Worm (Caenorhabditis elegans) whole organism, L4/young adult: ENCODE results near the gene lips-15.

Experiments used
- W03F9.2 ChIP-seq: fragments of 150-350 bp; optimal IDR thresholded peaks from 2 replicates; lab custom pipeline; 2014; ENCODE audit warnings: missing biosample characterization, missing genetic modification characterization
- dao-5 ChIP-seq: sonication (generic microtip); optimal IDR thresholded peaks from 2 replicates; lab custom pipeline; 2016; ENCODE audit warnings: missing genotype, missing genetic modification characterization, moderate library complexity, missing compliant biosample characterization
- him-1 ChIP-seq: sonication (generic microtip); optimal IDR thresholded peaks from 2 replicates; lab custom pipeline; 2016; ENCODE audit warnings: missing genotype, missing genetic modification reagents, missing genetic modification characterization, missing compliant biosample characterization

Gene lips-15

ce11 chrII:12629387-12629786, 25.2 kb downstream of the lips-15 start, which contains the start of gene Y38E10A.28:
TSS of gene Y38E10A.28 (plus strand) at chrII:12629687.
- TF ChIP-seq him-1 (tag; lab: Kevin White, UChicago) (no peak), dao-5 (tag; lab: Kevin White, UChicago) (no peak), W03F9.2 (tag; lab: Kevin White, UChicago) (no peak)

DNA sequence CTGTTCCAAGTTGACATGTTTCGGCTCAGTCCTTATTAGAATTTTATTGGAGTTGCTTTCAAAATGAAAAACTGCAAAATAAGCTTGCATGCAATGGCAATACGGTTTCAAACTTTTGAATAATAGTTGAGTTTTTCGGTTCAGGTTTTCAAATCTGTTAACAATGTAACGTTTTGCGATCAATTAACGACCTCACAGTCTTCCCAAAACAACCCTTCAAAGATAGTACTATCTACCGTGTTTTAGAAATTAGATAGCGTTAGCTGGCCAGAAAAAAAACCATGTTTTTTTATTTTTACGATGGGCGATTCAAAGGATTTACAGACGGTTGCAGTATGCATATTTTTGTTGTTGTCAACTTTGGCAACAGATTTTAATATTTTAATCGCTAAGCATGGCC, 26.7 kb downstream of the lips-15 start, which contains the start of gene Y38E10A.34:
Y38E10A.34 (plus strand) TSS at position 301 of the 400 bp plus-strand sequence.
- TF ChIP-seq dao-5 (tag; lab: Kevin White, UChicago) (no peak), W03F9.2 (tag; lab: Kevin White, UChicago) (no peak), him-1 (tag; lab: Kevin White, UChicago) (no peak)

DNA sequence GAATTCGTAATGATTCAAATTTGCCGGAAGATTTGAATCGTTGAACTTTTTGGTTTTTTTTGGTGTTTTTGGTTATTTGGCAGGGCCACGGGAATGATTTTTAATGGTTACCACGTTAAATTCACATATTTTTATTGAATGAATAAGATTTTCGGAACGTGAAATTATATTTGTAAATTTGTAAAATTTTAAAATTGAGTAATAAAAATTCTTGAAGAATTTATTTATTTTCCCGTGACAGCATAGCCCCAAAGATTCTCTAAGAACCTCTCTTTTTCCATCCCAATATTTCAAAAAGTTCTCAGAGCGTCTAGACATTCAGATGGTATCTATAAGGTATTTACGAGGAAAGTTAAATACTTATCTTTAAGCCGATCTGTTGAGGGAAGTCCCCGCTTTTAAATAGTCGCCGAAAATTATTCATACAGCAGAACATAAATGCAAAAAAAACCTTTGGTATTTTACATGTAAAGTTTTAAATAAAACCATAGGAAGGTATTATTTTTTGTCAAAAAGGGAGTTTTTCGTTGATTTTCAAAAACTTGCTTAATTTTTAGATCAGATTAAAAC, 30.6 kb downstream of the lips-15 start, which contains the start of gene Y38E10A.17:
Y38E10A.17 (minus strand) TSS at position 51 of the 570 bp plus-strand sequence.
- TF ChIP-seq him-1 (tag; lab: Kevin White, UChicago) (no peak), W03F9.2 (tag; lab: Kevin White, UChicago) (no peak), dao-5 (tag; lab: Kevin White, UChicago) (no peak)

DNA sequence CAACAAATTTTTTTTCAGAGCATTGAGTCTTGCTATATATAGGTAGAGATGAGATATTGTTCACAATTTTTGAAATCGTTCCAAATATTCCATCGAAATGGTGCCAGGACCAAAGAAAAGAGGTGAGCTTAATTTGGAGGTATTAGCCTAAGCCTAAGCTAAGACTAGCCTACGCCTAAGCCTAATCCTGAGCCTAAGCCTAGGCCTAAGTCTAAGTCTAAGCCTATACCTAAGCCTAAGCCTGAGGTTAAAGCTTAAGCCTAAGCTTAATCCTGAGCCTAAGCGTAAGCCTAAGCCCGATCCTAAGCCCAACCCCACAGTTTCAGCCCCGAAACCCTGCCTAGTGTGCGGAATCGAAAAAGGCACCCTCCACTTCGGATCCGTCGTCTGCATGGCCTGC, 32.4 kb downstream of the lips-15 start, which contains the start of gene nhr-234:
nhr-234 (plus strand) TSS at position 77 of the 400 bp plus-strand sequence.
- TF ChIP-seq W03F9.2 (tag; lab: Kevin White, UChicago) (no peak), dao-5 (tag; lab: Kevin White, UChicago) (no peak), him-1 (tag; lab: Kevin White, UChicago) (no peak)

- TF ChIP-seq W03F9.2 (tag; lab: Kevin White, UChicago) (no peak), him-1 (tag; lab: Kevin White, UChicago) (no peak), dao-5 (tag; lab: Kevin White, UChicago) (no peak)
These were observed 36.2 kb downstream of the lips-15 start, which contains the start of gene nhr-235 for ce11 chrII:12640370-12640769. TSS of gene nhr-235 (plus strand) at chrII:12640670.

DNA sequence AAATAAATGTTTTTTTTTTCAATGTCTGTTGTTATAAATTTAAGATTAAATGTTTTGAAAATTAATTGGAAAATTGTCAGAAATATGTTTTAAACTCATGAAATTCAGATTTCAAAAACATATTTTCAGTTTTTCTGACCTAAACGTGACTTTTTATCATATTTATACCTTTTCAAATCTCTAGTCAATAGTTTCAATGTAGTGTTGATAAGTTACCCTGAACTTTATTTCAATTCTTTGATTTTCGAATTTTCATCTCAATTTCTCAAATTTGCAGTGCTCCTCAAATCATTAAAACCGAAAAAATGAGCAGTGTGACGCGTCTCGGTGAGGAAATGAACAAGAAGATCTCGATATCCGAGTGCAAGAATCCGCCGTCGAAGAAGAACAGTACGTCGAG, 50.3 kb downstream of the lips-15 start, which contains the start of gene rgs-4:
rgs-4 (plus strand) TSS at position 301 of the 400 bp plus-strand sequence.
- TF ChIP-seq dao-5 (tag; lab: Kevin White, UChicago) = no peak
- no peak for TF ChIP-seq W03F9.2 (tag; lab: Kevin White, UChicago)
- no peak for TF ChIP-seq him-1 (tag; lab: Kevin White, UChicago)

ce11 chrII:12655816-12656215, 51.6 kb downstream of the lips-15 start:
- no peak for TF ChIP-seq dao-5 (tag; lab: Kevin White, UChicago)
- TF ChIP-seq him-1 (tag; lab: Kevin White, UChicago) = no peak
- no peak for TF ChIP-seq W03F9.2 (tag; lab: Kevin White, UChicago)
